Worm (Caenorhabditis elegans) whole organism, mixed stage, embryonic: Measurements from ENCODE around the gene rheb-1.

Experiments
- ces-1 ChIP-seq: fragments of 150-350 bp; optimal IDR thresholded peaks from 2 replicates; lab custom pipeline; 2014; ENCODE audit warnings: missing biosample characterization, missing genetic modification reagents, missing genetic modification characterization
- elt-1 ChIP-seq: sonication (generic microtip); optimal IDR thresholded peaks from 2 replicates; lab custom pipeline; 2017; ENCODE audit warnings: missing genetic modification characterization, mild to moderate bottlenecking, missing compliant biosample characterization, antibody characterized with exemption, moderate library complexity, borderline replicate concordance; ENCODE audit not compliant: insufficient read depth
- elt-3 ChIP-seq: fragments of 150-350 bp; optimal IDR thresholded peaks from 2 replicates; lab custom pipeline; 2014; ENCODE audit warnings: missing biosample characterization, missing genetic modification characterization
- lin-13 ChIP-seq: fragments of 150-350 bp; optimal IDR thresholded peaks from 2 replicates; lab custom pipeline; 2014; ENCODE audit warnings: missing biosample characterization, missing genetic modification characterization
- mep-1 ChIP-seq: fragments of 150-350 bp; optimal IDR thresholded peaks from 2 replicates; lab custom pipeline; 2017; ENCODE audit warnings: missing biosample characterization, missing genetic modification reagents, missing genetic modification characterization, inconsistent platforms
- nhr-237 ChIP-seq: fragments of 150-350 bp; optimal IDR thresholded peaks from 2 replicates; lab custom pipeline; 2014; ENCODE audit warnings: missing biosample characterization, missing genetic modification characterization
- nhr-76 ChIP-seq: sonication (generic microtip); optimal IDR thresholded peaks from 2 replicates; lab custom pipeline; 2017; ENCODE audit warnings: missing biosample characterization, missing genetic modification characterization
- pha-4 ChIP-seq: fragments of 150-350 bp; optimal IDR thresholded peaks from 2 replicates; lab custom pipeline; 2018; ENCODE audit warnings: missing biosample characterization, missing genetic modification reagents, missing genetic modification characterization
- snpc-4 ChIP-seq: fragments of 150-350 bp; optimal IDR thresholded peaks from 2 replicates; lab custom pipeline; 2014; ENCODE audit warnings: missing biosample characterization, missing genetic modification characterization
- tbx-8 ChIP-seq: fragments of 200-800 bp; sonication (Bioruptor generic); optimal IDR thresholded peaks from 2 replicates; lab custom pipeline; 2018; ENCODE audit warnings: mild to moderate bottlenecking, missing genetic modification characterization, moderate library complexity, missing compliant biosample characterization
- unc-39 ChIP-seq: fragments of 150-350 bp; optimal IDR thresholded peaks from 2 replicates; lab custom pipeline; 2014; ENCODE audit warnings: missing biosample characterization, missing genetic modification characterization
- unc-62 ChIP-seq: fragments of 150-350 bp; optimal IDR thresholded peaks from 2 replicates; lab custom pipeline; 2014; ENCODE audit warnings: missing biosample characterization, missing genetic modification reagents, missing genetic modification characterization
- ztf-11 ChIP-seq: fragments of 150-350 bp; optimal IDR thresholded peaks from 2 replicates; lab custom pipeline; 2014; ENCODE audit warnings: missing biosample characterization, missing genetic modification characterization

DNA sequence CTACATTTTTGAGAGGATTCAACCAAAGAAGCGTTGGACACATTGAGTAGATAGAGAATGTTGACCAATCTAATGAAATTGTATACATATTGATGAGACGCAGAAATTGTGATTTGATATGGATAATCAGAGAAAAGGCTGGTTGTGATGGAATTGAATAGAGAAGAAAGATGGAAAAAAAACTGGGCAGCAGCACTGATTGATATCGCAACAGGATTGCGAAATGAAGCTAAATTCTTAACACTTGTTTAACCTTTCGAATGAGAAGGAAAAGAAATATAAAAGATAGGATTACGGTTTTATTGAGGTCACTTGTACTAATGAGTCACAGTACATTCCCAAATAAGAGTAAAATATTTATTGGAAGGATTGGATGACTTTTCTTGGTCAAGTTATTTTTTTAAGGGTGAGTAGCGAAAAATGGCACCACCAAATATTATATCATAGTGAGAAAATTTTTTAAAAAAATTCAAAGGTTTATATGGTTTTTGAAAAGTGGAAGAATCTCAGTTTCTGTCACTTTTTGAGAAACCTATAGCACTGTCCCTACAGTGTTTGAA, 46.4 kb upstream of the rheb-1 start:
- no peak for TF ChIP-seq snpc-4 (tag; lab: Kevin White, UChicago)
- TF ChIP-seq unc-62 (GFP tag; lab: Kevin White, UChicago) = no peak
- TF ChIP-seq ztf-11 (tag; lab: Kevin White, UChicago) = no peak
- TF ChIP-seq nhr-76 (tag; lab: Kevin White, UChicago) = no peak
- no peak for TF ChIP-seq ces-1
- TF ChIP-seq nhr-237 (tag; lab: Kevin White, UChicago) = no peak
- no peak for TF ChIP-seq tbx-8 (GFP tag; lab: Kevin White, UChicago)
- no peak for TF ChIP-seq lin-13 (tag; lab: Kevin White, UChicago)
- TF ChIP-seq mep-1 (tag; lab: Kevin White, UChicago) = no peak
- no peak for TF ChIP-seq pha-4 (tag; lab: Kevin White, UChicago)
- no peak for TF ChIP-seq unc-39 (tag; lab: Kevin White, UChicago)
- TF ChIP-seq elt-1 = no peak
- no peak for TF ChIP-seq elt-3 (tag; lab: Kevin White, UChicago)
